Fruit fly (Drosophila melanogaster) whole organism, embryonic: ENCODE results near the gene Sys1.

Source experiments
- CG12659 ChIP-seq: fragments of 200-800 bp; sonication (Bioruptor generic); optimal IDR thresholded peaks from 3 replicates; lab custom pipeline; 2017; ENCODE audit warnings: mild to moderate bottlenecking, missing biosample characterization, missing genetic modification reagents, missing genetic modification characterization
- CG12769 ChIP-seq: fragments of 200-800 bp; sonication (Bioruptor generic); optimal IDR thresholded peaks from 2 replicates; lab custom pipeline; 2019; ENCODE audit warnings: missing biosample characterization, mild to moderate bottlenecking, missing genetic modification characterization, moderate library complexity
- CG13123 ChIP-seq: fragments of 200-800 bp; sonication (Bioruptor generic); optimal IDR thresholded peaks from 2 replicates; lab custom pipeline; 2016; ENCODE audit warnings: missing biosample characterization, missing genetic modification characterization
- CG13296 ChIP-seq: fragments of 200-800 bp; sonication (Bioruptor generic); optimal IDR thresholded peaks from 3 replicates; lab custom pipeline; 2018; ENCODE audit warnings: missing biosample characterization, mild to moderate bottlenecking, missing genetic modification characterization
- CG13424 ChIP-seq: fragments of 200-800 bp; sonication (Bioruptor generic); optimal IDR thresholded peaks from 2 replicates; lab custom pipeline; 2019; ENCODE audit warnings: missing biosample characterization, mild to moderate bottlenecking, missing genetic modification characterization, moderate library complexity
- CG13624 ChIP-seq: fragments of 200-800 bp; sonication (Bioruptor generic); optimal IDR thresholded peaks from 2 replicates; lab custom pipeline; 2016; ENCODE audit warnings: missing biosample characterization, missing genetic modification characterization
- CG14710 ChIP-seq: fragments of 200-800 bp; sonication (Bioruptor generic); optimal IDR thresholded peaks from 3 replicates; lab custom pipeline; 2019; ENCODE audit warnings: missing biosample characterization, mild to moderate bottlenecking, missing genetic modification characterization, moderate library complexity
- CG15514 ChIP-seq: fragments of 200-800 bp; sonication (Bioruptor generic); optimal IDR thresholded peaks from 3 replicates; lab custom pipeline; 2017; ENCODE audit warnings: missing biosample characterization, missing genetic modification characterization, mild to moderate bottlenecking, moderate library complexity, missing genetic modification reagents
- CG15601 ChIP-seq: fragments of 200-800 bp; sonication (Bioruptor generic); optimal IDR thresholded peaks from 3 replicates; lab custom pipeline; 2019; ENCODE audit warnings: missing biosample characterization, mild to moderate bottlenecking, missing genetic modification characterization, moderate library complexity
- CG15696 ChIP-seq: fragments of 200-800 bp; sonication (Bioruptor generic); optimal IDR thresholded peaks from 2 replicates; lab custom pipeline; 2019; ENCODE audit warnings: missing biosample characterization, mild to moderate bottlenecking, missing genetic modification characterization, moderate library complexity
- CG17912 ChIP-seq: fragments of 200-800 bp; sonication (Bioruptor generic); optimal IDR thresholded peaks from 2 replicates; lab custom pipeline; 2018; ENCODE audit warnings: missing biosample characterization, mild to moderate bottlenecking, missing genetic modification characterization
- CG18476 ChIP-seq: fragments of 200-800 bp; sonication (Bioruptor generic); optimal IDR thresholded peaks from 2 replicates; lab custom pipeline; 2016; ENCODE audit warnings: missing biosample characterization, mild to moderate bottlenecking, missing genetic modification characterization
- CG30431 ChIP-seq: fragments of 200-800 bp; sonication (Bioruptor generic); optimal IDR thresholded peaks from 2 replicates; lab custom pipeline; 2017; ENCODE audit warnings: missing biosample characterization, missing genetic modification characterization
- CG32532 ChIP-seq: fragments of 200-800 bp; sonication (Bioruptor generic); IDR thresholded peaks from 2 replicates; pipeline ENCODE4 v1.3.6; 2022; ENCODE audit warnings: missing biosample characterization, missing genetic modification characterization
- CG7556 ChIP-seq: fragments of 200-800 bp; sonication (Bioruptor generic); optimal IDR thresholded peaks from 2 replicates; lab custom pipeline; 2017; ENCODE audit warnings: missing biosample characterization, mild to moderate bottlenecking, missing genetic modification characterization
- CG7839 ChIP-seq: fragments of 200-800 bp; sonication (Bioruptor generic); optimal IDR thresholded peaks from 3 replicates; lab custom pipeline; 2018; ENCODE audit warnings: missing biosample characterization, mild to moderate bottlenecking, missing genetic modification characterization, moderate library complexity
- CG8478 ChIP-seq: fragments of >200 bp; optimal IDR thresholded peaks from 2 replicates; lab custom pipeline; 2018
- CG9932 ChIP-seq: fragments of 200-800 bp; sonication (Bioruptor generic); IDR thresholded peaks from 2 replicates; pipeline ENCODE4 v1.3.6; 2022; ENCODE audit warnings: missing biosample characterization, missing genetic modification characterization
- Dbx ChIP-seq: fragments of 200-800 bp; sonication (Bioruptor generic); IDR thresholded peaks from 3 replicates; pipeline ENCODE4 v1.3.6; 2022; ENCODE audit warnings: missing biosample characterization, missing genetic modification characterization
- Dip2 ChIP-seq: fragments of 200-800 bp; sonication (Bioruptor generic); IDR thresholded peaks from 2 replicates; pipeline ENCODE4 v1.3.6; 2022; ENCODE audit warnings: missing biosample characterization, missing genetic modification characterization
- Ets65A ChIP-seq: fragments of 200-800 bp; sonication (Bioruptor generic); peaks from one replicate; lab custom pipeline; 2016; ENCODE audit warnings: missing biosample characterization, missing genetic modification characterization
- Hr3 ChIP-seq: fragments of 200-800 bp; sonication (Bioruptor generic); optimal IDR thresholded peaks from 3 replicates; lab custom pipeline; 2016; ENCODE audit warnings: missing biosample characterization, missing genetic modification characterization
- Hr51 ChIP-seq, 2 experiments: fragments of 200-800 bp; sonication (Bioruptor generic); optimal IDR thresholded peaks; 2 replicates in 1 of 2; 3 replicates in 1 of 2; lab custom pipeline; 2016 to 2018; ENCODE audit warnings: missing biosample characterization in 2 of 2, missing genetic modification characterization in 2 of 2, mild to moderate bottlenecking in 1 of 2, moderate library complexity in 1 of 2
- Lim3 ChIP-seq: fragments of 200-800 bp; sonication (Bioruptor generic); IDR thresholded peaks from 2 replicates; pipeline ENCODE4 v1.3.6; 2022; ENCODE audit warnings: missing biosample characterization, missing genetic modification characterization
- Mes4 ChIP-seq: fragments of 200-800 bp; sonication (Bioruptor generic); optimal IDR thresholded peaks from 2 replicates; lab custom pipeline; 2016; ENCODE audit warnings: missing biosample characterization, missing genetic modification characterization
- Myb ChIP-seq: fragments of 200-800 bp; sonication (Bioruptor generic); optimal IDR thresholded peaks from 2 replicates; lab custom pipeline; 2016; ENCODE audit warnings: missing biosample characterization, missing genetic modification characterization
- Scr ChIP-seq: fragments of 200-800 bp; sonication (Bioruptor generic); IDR thresholded peaks from 2 replicates; pipeline ENCODE4 v1.3.6; 2022; ENCODE audit warnings: missing biosample characterization, missing genetic modification characterization; ENCODE audit not compliant: partially characterized antibody
- Sox100B ChIP-seq: fragments of 200-800 bp; sonication (Bioruptor generic); optimal IDR thresholded peaks from 3 replicates; lab custom pipeline; 2018; ENCODE audit warnings: missing biosample characterization, mild to moderate bottlenecking, missing genetic modification characterization
- Trl ChIP-seq, 3 experiments: fragments of >200 bp in 2 of 3; fragments of 200-800 bp in 1 of 3; sonication (Bioruptor generic) in 1 of 3; optimal IDR thresholded peaks; 2 replicates in 1 of 3; 3 replicates in 2 of 3; lab custom pipeline; 2016 to 2017; ENCODE audit warnings: missing biosample characterization in 1 of 3, missing genetic modification characterization in 1 of 3
- Xrp1 ChIP-seq: fragments of 200-800 bp; sonication (Bioruptor generic); IDR thresholded peaks from 2 replicates; pipeline ENCODE4 v1.3.6; 2022; ENCODE audit warnings: missing biosample characterization, missing genetic modification characterization
- ase ChIP-seq: fragments of 200-800 bp; sonication (Bioruptor generic); IDR thresholded peaks from 3 replicates; pipeline ENCODE4 v1.3.6; 2022; ENCODE audit warnings: missing biosample characterization, missing genetic modification characterization
- dmrt11E ChIP-seq: fragments of 200-800 bp; sonication (Bioruptor generic); optimal IDR thresholded peaks from 3 replicates; lab custom pipeline; 2018; ENCODE audit warnings: missing biosample characterization, mild to moderate bottlenecking, missing genetic modification characterization, moderate library complexity
- ftz-f1 ChIP-seq: fragments of 200-800 bp; sonication (Bioruptor generic); optimal IDR thresholded peaks from 2 replicates; lab custom pipeline; 2016; ENCODE audit warnings: missing biosample characterization, missing genetic modification characterization
- fu2 ChIP-seq: fragments of 200-800 bp; sonication (Bioruptor generic); optimal IDR thresholded peaks from 2 replicates; lab custom pipeline; 2016; ENCODE audit warnings: missing biosample characterization, missing genetic modification characterization
- gcm2 ChIP-seq: fragments of 200-800 bp; sonication (Bioruptor generic); optimal IDR thresholded peaks from 2 replicates; lab custom pipeline; 2016; ENCODE audit warnings: missing biosample characterization, missing genetic modification characterization
- her ChIP-seq: fragments of 200-800 bp; sonication (Bioruptor generic); optimal IDR thresholded peaks from 2 replicates; lab custom pipeline; 2016; ENCODE audit warnings: missing biosample characterization, missing genetic modification characterization
- lmd ChIP-seq: fragments of 200-800 bp; sonication (Bioruptor generic); IDR thresholded peaks from 2 replicates; pipeline ENCODE4 v1.3.6; 2022; ENCODE audit warnings: missing biosample characterization, missing genetic modification characterization
- mam ChIP-seq: fragments of 200-800 bp; sonication (Bioruptor generic); optimal IDR thresholded peaks from 3 replicates; lab custom pipeline; 2016; ENCODE audit warnings: missing biosample characterization, missing genetic modification characterization
- org-1 ChIP-seq: fragments of 200-800 bp; sonication (Bioruptor generic); optimal IDR thresholded peaks from 2 replicates; lab custom pipeline; 2017; ENCODE audit warnings: missing biosample characterization, missing genetic modification characterization
- row ChIP-seq: fragments of 200-800 bp; sonication (Bioruptor generic); IDR thresholded peaks from 3 replicates; pipeline ENCODE4 v1.3.6; 2022; ENCODE audit warnings: missing biosample characterization, missing genetic modification characterization
- tgo ChIP-seq: fragments of 200-800 bp; sonication (Bioruptor generic); IDR thresholded peaks from 3 replicates; pipeline ENCODE4 v1.3.6; 2022; ENCODE audit warnings: missing biosample characterization, missing genetic modification characterization
- tx ChIP-seq: fragments of 200-800 bp; sonication (Bioruptor generic); optimal IDR thresholded peaks from 2 replicates; lab custom pipeline; 2016; ENCODE audit warnings: missing biosample characterization, missing genetic modification characterization
- vfl ChIP-seq: fragments of 200-800 bp; sonication (Bioruptor generic); optimal IDR thresholded peaks from 2 replicates; lab custom pipeline; 2016; ENCODE audit warnings: missing biosample characterization, missing genetic modification characterization
- vvl ChIP-seq: fragments of 200-800 bp; sonication (Bioruptor generic); IDR thresholded peaks from 2 replicates; pipeline ENCODE4 v1.3.6; 2022; ENCODE audit warnings: missing biosample characterization, missing genetic modification characterization
- wdn ChIP-seq: fragments of 200-800 bp; sonication (Bioruptor generic); IDR thresholded peaks from 2 replicates; pipeline ENCODE4 v1.3.6; 2022; ENCODE audit warnings: missing biosample characterization, missing genetic modification characterization

Sys1 gene

DNA sequence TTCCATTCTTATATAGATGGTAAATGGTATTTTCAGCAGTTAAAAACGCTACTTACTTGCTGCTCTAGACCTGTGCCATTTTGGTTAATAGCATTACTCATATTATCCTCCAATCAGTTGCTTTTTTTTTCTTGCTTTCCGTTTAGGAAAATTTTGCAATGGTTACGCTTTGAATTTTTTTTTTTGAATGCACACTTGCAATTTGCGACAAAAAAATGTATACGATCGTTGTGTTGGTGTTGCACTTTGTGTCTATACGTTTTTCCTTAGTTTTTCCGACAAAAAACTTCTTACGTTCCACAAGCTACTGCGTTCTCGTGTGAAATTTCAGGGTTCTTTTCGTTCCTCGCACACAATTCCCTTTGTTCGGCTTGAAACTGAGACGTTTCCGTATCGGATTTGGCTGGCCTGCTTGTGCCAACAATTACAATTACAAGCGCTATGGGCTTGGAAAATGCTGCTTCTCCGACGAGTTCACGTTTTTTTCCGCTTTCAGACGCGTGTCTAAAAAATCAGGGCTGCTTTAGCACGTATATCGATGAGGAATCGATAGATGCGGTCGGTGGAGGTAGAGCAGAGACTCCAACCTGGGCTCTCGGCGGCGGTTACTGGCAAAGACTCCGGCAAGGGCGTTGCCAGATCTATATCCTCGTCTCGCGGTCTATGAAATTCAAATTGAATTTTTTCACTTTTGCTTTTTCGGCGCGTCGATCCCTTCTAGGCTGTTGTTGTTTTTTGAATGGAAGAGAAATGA lies 7.5 kb downstream of the Sys1 start (continued):
- no peak for TF ChIP-seq Xrp1 (GFP tag; lab: Robert Waterston, UW)
- TF ChIP-seq CG30431 (GFP tag; lab: Kevin White, UChicago): no peak

DNA sequence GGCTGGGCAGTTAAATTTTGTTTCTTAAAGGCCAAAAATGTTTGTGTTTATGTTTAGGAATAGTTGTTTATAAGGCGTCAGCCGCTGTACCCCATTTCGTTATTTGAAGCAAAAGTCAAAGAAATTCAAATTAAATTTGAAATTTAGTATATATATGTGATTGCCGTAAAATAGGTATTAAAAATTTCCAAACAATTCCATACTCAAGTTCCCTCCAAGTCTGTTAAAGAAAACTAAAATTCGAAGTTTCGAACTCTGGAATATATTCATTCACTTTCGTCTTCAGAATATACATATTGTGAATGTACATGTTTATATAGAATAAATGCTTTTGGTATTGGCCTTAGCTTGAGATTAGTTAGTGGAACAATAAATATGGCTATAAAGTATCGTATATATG lies 8.0 kb downstream of the Sys1 start, which contains the start of gene bel:
bel (minus strand) TSS at position 101 of the 400 bp plus-strand sequence.
- TF ChIP-seq mam: no peak
- 0 out of 3 replicates have a peak, but pooled peaks have one; percentile 1 for TF ChIP-seq tgo (GFP tag; lab: Robert Waterston, UW)

DNA sequence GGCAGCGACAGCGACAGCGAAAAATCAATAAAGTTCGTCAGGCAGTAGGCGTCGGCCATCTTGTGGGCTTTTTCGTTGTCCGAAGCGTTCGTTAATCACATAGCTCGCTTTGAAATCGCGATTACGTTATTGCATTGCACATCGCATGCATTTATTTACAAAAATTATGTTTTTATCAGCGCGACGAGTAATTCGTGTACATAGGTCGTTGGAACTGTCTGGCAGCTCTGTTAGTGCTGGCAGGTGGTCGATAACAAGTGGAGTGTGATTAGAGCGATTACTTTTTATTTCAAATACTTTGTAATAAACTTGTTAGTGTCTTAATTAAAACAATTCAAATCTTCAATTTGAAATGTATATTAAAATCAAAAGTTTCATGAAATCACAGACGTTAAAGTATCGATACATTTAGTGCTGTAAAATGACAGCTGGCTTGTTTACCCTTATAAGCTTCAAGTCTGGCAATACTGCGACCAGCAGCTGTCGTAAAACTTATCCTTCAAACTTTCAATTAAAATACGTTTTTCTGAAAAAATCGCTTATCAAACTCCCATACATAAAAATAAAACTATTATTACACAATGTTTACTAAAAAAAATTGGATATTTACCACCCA lies 11.2 kb downstream of the Sys1 start, which contains the start of gene CG8032:
CG8032 (plus strand) TSS at position 448 of the 616 bp plus-strand sequence.
- TF ChIP-seq CG15601 (tag; lab: Kevin White, UChicago): peak; percentile 41
- peak; percentile 9 for TF ChIP-seq CG15696 (tag; lab: Kevin White, UChicago)
- TF ChIP-seq CG9932 (GFP tag; lab: Robert Waterston, UW): peak; percentile 72
- no peak; the same call in 1 of the 2 replicates for TF ChIP-seq vvl (GFP tag; lab: Robert Waterston, UW)
- TF ChIP-seq CG13424 (tag; lab: Kevin White, UChicago): peak; percentile 62
- TF ChIP-seq org-1: no peak
- no peak for TF ChIP-seq wdn (GFP tag; lab: Robert Waterston, UW)
- peak; percentile 15; the same call in 1 of the 2 replicates for TF ChIP-seq lmd (GFP tag; lab: Robert Waterston, UW)
- TF ChIP-seq Mes4 (GFP tag; lab: Kevin White, UChicago): peak; percentile 38
- TF ChIP-seq CG13123: peak; percentile 7
- TF ChIP-seq gcm2 (GFP tag; lab: Kevin White, UChicago): no peak
- peak; percentile 62 for TF ChIP-seq row (GFP tag; lab: Robert Waterston, UW)
- TF ChIP-seq Hr3 (GFP tag; lab: Kevin White, UChicago): peak; percentile 5
- peak; percentile 33; the same call in 1 of the 3 replicates for TF ChIP-seq Dbx (GFP tag; lab: Robert Waterston, UW)
- TF ChIP-seq Trl (optimal IDR thresholded peaks at IDR 0.05; lab: Kevin White, UChicago): no peak
- TF ChIP-seq Trl (GFP tag; optimal IDR thresholded peaks at IDR 0.05; lab: Kevin White, UChicago): peak; percentile 55
- no peak for TF ChIP-seq Lim3 (GFP tag; lab: Robert Waterston, UW)
- no peak for TF ChIP-seq Dip2 (GFP tag; lab: Robert Waterston, UW)
- TF ChIP-seq ase (GFP tag; lab: Robert Waterston, UW): peak; percentile 53; the same call in 2 of the 3 replicates
- peak; percentile 57 for TF ChIP-seq CG13624 (GFP tag; lab: Kevin White, UChicago)
- peak; percentile 16 for TF ChIP-seq CG13296 (GFP tag; lab: Kevin White, UChicago)
- TF ChIP-seq Hr51 (GFP tag; optimal IDR thresholded peaks at IDR 0.05; lab: Kevin White, UChicago): peak in 1 of 2 experiments; percentile 35
- peak; percentile 43 for TF ChIP-seq CG12659 (GFP tag; lab: Kevin White, UChicago)
- peak; percentile 27 for TF ChIP-seq CG17912 (GFP tag; lab: Kevin White, UChicago)
- TF ChIP-seq CG8478 (lab: Kevin White, UChicago): no peak
- peak; percentile 37 for TF ChIP-seq ftz-f1 (GFP tag; lab: Kevin White, UChicago)
- TF ChIP-seq Sox100B (GFP tag; lab: Kevin White, UChicago): peak; percentile 25
- peak; percentile 77 for TF ChIP-seq Scr
- peak; percentile 40 for TF ChIP-seq fu2 (GFP tag; lab: Kevin White, UChicago)
- peak; percentile 71 for TF ChIP-seq CG14710 (tag; lab: Kevin White, UChicago)
- peak; percentile 27 for TF ChIP-seq her (GFP tag; lab: Kevin White, UChicago)
- peak; percentile 11 for TF ChIP-seq vfl (GFP tag; lab: Kevin White, UChicago)
- peak; percentile 57 for TF ChIP-seq tx
- TF ChIP-seq CG7556 (GFP tag; lab: Kevin White, UChicago): peak; percentile 17
- peak; percentile 0 for TF ChIP-seq dmrt11E
- peak; percentile 54 for TF ChIP-seq CG15514 (GFP tag; lab: Kevin White, UChicago)
- TF ChIP-seq CG32532: peak; percentile 59
- TF ChIP-seq Myb (GFP tag; lab: Kevin White, UChicago): peak; percentile 57
- peak; percentile 94 for TF ChIP-seq Ets65A (GFP tag; lab: Kevin White, UChicago)
- TF ChIP-seq CG18476 (GFP tag; lab: Kevin White, UChicago): peak; percentile 36
- TF ChIP-seq CG7839 (tag; lab: Kevin White, UChicago): peak; percentile 41
- TF ChIP-seq CG12769 (tag; lab: Kevin White, UChicago): peak; percentile 51
